Worm (Caenorhabditis elegans): Measurements from ENCODE around the gene cyp-31A5.

- TF ChIP-seq C08G9.2 (tag; optimal IDR thresholded peaks at IDR 0.05) = no peak
- no peak for TF ChIP-seq pha-4 (tag; optimal IDR thresholded peaks at IDR 0.05)
- TF ChIP-seq nhr-232 (tag; optimal IDR thresholded peaks at IDR 0.05) = no peak
- no peak for TF ChIP-seq hlh-13 (GFP tag; optimal IDR thresholded peaks at IDR 0.05)
- no peak for TF ChIP-seq nfya-1 (tag; optimal IDR thresholded peaks at IDR 0.05)
- TF ChIP-seq tbx-2 (tag; optimal IDR thresholded peaks at IDR 0.05) = no peak
- no peak for TF ChIP-seq pros-1 (tag; optimal IDR thresholded peaks at IDR 0.05)
- TF ChIP-seq elt-2 (tag; optimal IDR thresholded peaks at IDR 0.05) = no peak
- TF ChIP-seq ceh-48 (tag; optimal IDR thresholded peaks at IDR 0.05) = no peak
- TF ChIP-seq pax-1 (tag; optimal IDR thresholded peaks at IDR 0.05) = no peak
- TF ChIP-seq sox-4 (tag; optimal IDR thresholded peaks at IDR 0.05) = no peak
- no peak for TF ChIP-seq T23F11.4 (GFP tag; optimal IDR thresholded peaks at IDR 0.05)
Measured at ce11 chrIV:13371699-13372098, 29.4 kb upstream of the cyp-31A5 start, which contains the start of gene Y62E10A.6.

Data from whole organism, late embryonic.